Worm (Caenorhabditis elegans) whole organism, L3 larva: ENCODE results near the gene gfm-1.
A peak's percentile ranks its signal among the peaks of the same experiment; 100 is the strongest.
"Not testable (repeated sequence)": the region's sequence is repeated elsewhere in the genome, so short reads cannot be mapped to it uniquely, and the experiment has no call there.

Experiments used
- R02D3.7 ChIP-seq: fragments of 150-350 bp; optimal IDR thresholded peaks from 2 replicates; lab custom pipeline; 2014; ENCODE audit warnings: missing biosample characterization, missing genetic modification characterization
- ZK546.5 ChIP-seq: sonication (generic microtip); optimal IDR thresholded peaks from 2 replicates; lab custom pipeline; 2017; ENCODE audit warnings: missing biosample characterization, missing genetic modification characterization
- ama-1 ChIP-seq: fragments of 150-350 bp; optimal IDR thresholded peaks from 2 replicates; lab custom pipeline; 2018
- ceh-9 ChIP-seq: sonication (generic microtip); optimal IDR thresholded peaks from 2 replicates; lab custom pipeline; 2018; ENCODE audit warnings: missing biosample characterization, missing genetic modification characterization
- daf-12 ChIP-seq: fragments of 150-350 bp; optimal IDR thresholded peaks from 2 replicates; lab custom pipeline; 2014; ENCODE audit warnings: missing biosample characterization, missing genetic modification reagents, missing genetic modification characterization
- egl-27 ChIP-seq: sonication (generic microtip); optimal IDR thresholded peaks from 4 replicates; lab custom pipeline; 2017; ENCODE audit warnings: missing biosample characterization, missing genetic modification reagents, missing genetic modification characterization
- egl-5 ChIP-seq: fragments of 150-350 bp; optimal IDR thresholded peaks from 2 replicates; lab custom pipeline; 2017; ENCODE audit warnings: missing biosample characterization, missing genetic modification reagents, missing genetic modification characterization, inconsistent platforms
- elt-1 ChIP-seq: fragments of 150-350 bp; optimal IDR thresholded peaks from 2 replicates; lab custom pipeline; 2014; ENCODE audit warnings: missing biosample characterization, missing genetic modification characterization
- elt-2 ChIP-seq: sonication (generic microtip); optimal IDR thresholded peaks from 2 replicates; lab custom pipeline; 2016; ENCODE audit warnings: missing genetic modification reagents, mild to moderate bottlenecking, missing genetic modification characterization, missing compliant biosample characterization
- eor-1 ChIP-seq, 2 experiments: fragments of 150-350 bp; optimal IDR thresholded peaks; 2 replicates each; lab custom pipeline; 2014 to 2018; ENCODE audit warnings: missing biosample characterization in 2 of 2, missing genetic modification characterization in 2 of 2
- hmg-11 ChIP-seq: sonication (generic microtip); optimal IDR thresholded peaks from 2 replicates; lab custom pipeline; 2016; ENCODE audit warnings: missing genetic modification characterization, missing compliant biosample characterization
- jun-1 ChIP-seq: fragments of 150-350 bp; optimal IDR thresholded peaks from 2 replicates; lab custom pipeline; 2014; ENCODE audit warnings: missing biosample characterization, missing genetic modification reagents, missing genetic modification characterization
- lin-39 ChIP-seq: fragments of 150-350 bp; optimal IDR thresholded peaks from 2 replicates; lab custom pipeline; 2018; ENCODE audit warnings: missing biosample characterization, missing genetic modification reagents, missing genetic modification characterization
- mdl-1 ChIP-seq: fragments of 150-350 bp; optimal IDR thresholded peaks from 2 replicates; lab custom pipeline; 2014; ENCODE audit warnings: missing biosample characterization, missing genetic modification characterization
- nfya-1 ChIP-seq: sonication (generic microtip); optimal IDR thresholded peaks from 2 replicates; lab custom pipeline; 2017; ENCODE audit warnings: missing genetic modification characterization, mild to moderate bottlenecking, missing compliant biosample characterization, antibody characterized with exemption, moderate library complexity; ENCODE audit not compliant: insufficient read depth
- nhr-23 ChIP-seq: fragments of 150-350 bp; optimal IDR thresholded peaks from 2 replicates; lab custom pipeline; 2014; ENCODE audit warnings: missing biosample characterization, missing genetic modification reagents, missing genetic modification characterization
- nhr-25 ChIP-seq: sonication (generic microtip); optimal IDR thresholded peaks from 2 replicates; lab custom pipeline; 2017; ENCODE audit warnings: missing biosample characterization, missing genetic modification characterization
- nhr-28 ChIP-seq: fragments of 150-350 bp; optimal IDR thresholded peaks from 2 replicates; lab custom pipeline; 2014; ENCODE audit warnings: missing biosample characterization, missing genetic modification characterization
- nhr-43 ChIP-seq: sonication (generic microtip); optimal IDR thresholded peaks from 2 replicates; lab custom pipeline; 2016; ENCODE audit warnings: mild to moderate bottlenecking, missing genetic modification characterization, missing compliant biosample characterization; ENCODE audit not compliant: poor library complexity, severe bottlenecking
- nhr-67 ChIP-seq: fragments of 150-350 bp; optimal IDR thresholded peaks from 2 replicates; lab custom pipeline; 2014; ENCODE audit warnings: missing biosample characterization, missing genetic modification characterization
- nhr-76 ChIP-seq: fragments of 150-350 bp; sonication (generic microtip); optimal IDR thresholded peaks from 5 replicates; lab custom pipeline; 2014; ENCODE audit warnings: missing biosample characterization, missing genetic modification characterization
- nhr-77 ChIP-seq: fragments of 150-350 bp; optimal IDR thresholded peaks from 2 replicates; lab custom pipeline; 2014; ENCODE audit warnings: missing biosample characterization, missing genetic modification characterization
- pha-4 ChIP-seq: fragments of 150-350 bp; optimal IDR thresholded peaks from 2 replicates; lab custom pipeline; 2014; ENCODE audit warnings: missing biosample characterization, missing genetic modification reagents, missing genetic modification characterization
- pqm-1 ChIP-seq: fragments of 150-350 bp; optimal IDR thresholded peaks from 2 replicates; lab custom pipeline; 2017; ENCODE audit warnings: missing biosample characterization, missing genetic modification characterization, inconsistent platforms
- skn-1 ChIP-seq: fragments of 150-350 bp; optimal IDR thresholded peaks from 2 replicates; lab custom pipeline; 2014; ENCODE audit warnings: missing biosample characterization, missing genetic modification characterization
- snpc-4 ChIP-seq: fragments of 150-350 bp; optimal IDR thresholded peaks from 2 replicates; lab custom pipeline; 2014; ENCODE audit warnings: missing biosample characterization, missing genetic modification characterization
- unc-39 ChIP-seq: sonication (generic microtip); optimal IDR thresholded peaks from 4 replicates; lab custom pipeline; 2017; ENCODE audit warnings: missing biosample characterization, missing genetic modification characterization
- unc-62 ChIP-seq: fragments of 150-350 bp; sonication (generic microtip); optimal IDR thresholded peaks from 4 replicates; lab custom pipeline; 2014; ENCODE audit warnings: missing biosample characterization, missing genetic modification reagents, missing genetic modification characterization
- zag-1 ChIP-seq: fragments of 150-350 bp; optimal IDR thresholded peaks from 2 replicates; lab custom pipeline; 2014; ENCODE audit warnings: missing biosample characterization, missing genetic modification characterization
- ztf-4 ChIP-seq: fragments of 150-350 bp; optimal IDR thresholded peaks from 2 replicates; lab custom pipeline; 2014; ENCODE audit warnings: missing biosample characterization, missing genetic modification characterization

The gfm-1 gene

DNA sequence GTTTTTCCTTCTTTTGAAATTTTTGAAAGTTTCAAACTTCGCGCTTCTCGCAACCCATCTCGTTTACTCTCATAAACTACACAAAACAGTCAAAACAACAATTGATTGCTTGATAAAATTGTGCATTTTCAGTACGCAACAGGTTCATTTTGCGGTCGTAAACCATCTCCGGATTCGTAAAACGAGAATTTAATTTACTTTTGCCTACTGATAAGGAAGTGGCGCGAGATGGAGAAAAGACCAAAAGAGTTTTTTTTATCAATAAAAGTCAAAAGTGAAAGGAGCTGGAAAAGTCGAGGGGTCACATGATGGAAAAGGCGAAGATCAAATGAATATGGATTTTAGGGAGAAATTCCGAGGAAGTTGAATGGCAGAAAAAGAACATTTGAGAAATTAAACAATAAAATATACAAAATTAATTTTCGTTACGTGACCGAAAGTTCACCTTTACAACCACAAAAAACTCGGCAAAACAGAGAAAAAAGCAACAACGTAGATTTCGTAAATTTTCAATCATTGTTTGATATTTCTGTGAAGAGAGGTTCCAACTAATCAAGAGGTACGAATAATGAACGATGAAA, 38.3 kb upstream of the gfm-1 start, which contains the start of gene F42G4.6:
F42G4.6 (plus strand) TSS at position 531 of the 581 bp plus-strand sequence.
- TF ChIP-seq nhr-67 (tag; lab: Kevin White, UChicago) (no peak), pha-4 (tag; lab: Kevin White, UChicago) (peak; percentile 61), pqm-1 (tag; lab: Kevin White, UChicago) (peak; percentile 83), elt-2 (tag; lab: Kevin White, UChicago) (peak; percentile 95)

DNA sequence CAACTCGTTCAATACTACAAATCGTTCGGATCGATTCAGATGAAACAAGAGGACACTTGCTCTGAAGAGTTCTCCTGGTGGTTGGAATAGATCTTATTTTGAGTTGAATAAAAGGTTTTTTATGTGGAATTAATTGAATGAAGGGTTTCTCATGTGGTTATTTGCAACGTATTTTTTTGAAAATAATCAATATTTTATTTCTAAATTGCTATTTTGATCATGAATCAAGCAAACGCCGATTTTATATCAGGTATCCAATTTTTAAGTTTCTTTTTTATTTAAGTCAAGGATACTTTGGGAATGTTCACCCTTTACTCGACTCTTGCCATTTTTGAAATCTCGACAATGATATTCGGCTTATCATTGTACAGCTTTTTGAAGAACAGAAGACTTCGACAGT, 36.7 kb upstream of the gfm-1 start, which contains the start of gene Y81G3A.2:
Y81G3A.2 (plus strand) TSS at position 301 of the 400 bp plus-strand sequence.
- TF ChIP-seq nhr-77, skn-1, mdl-1: not testable (repeated sequence)

DNA sequence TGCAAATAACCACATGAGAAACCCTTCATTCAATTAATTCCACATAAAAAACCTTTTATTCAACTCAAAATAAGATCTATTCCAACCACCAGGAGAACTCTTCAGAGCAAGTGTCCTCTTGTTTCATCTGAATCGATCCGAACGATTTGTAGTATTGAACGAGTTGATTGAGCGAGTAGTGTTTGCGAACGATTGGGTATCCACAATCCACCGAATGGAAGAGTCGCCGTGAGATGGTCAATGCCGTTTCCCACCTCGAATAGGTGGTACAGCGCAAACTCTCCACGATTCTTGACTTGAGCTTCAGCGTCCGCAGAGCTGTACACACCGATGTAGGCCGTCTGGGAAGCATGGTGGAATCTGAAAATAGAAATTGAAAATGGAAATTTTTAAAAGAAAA, 34.9 kb upstream of the gfm-1 start, which contains the start of gene Y81G3A.6:
Y81G3A.6 (minus strand) TSS at position 101 of the 400 bp plus-strand sequence.
- TF ChIP-seq ceh-9 (tag; lab: Kevin White, UChicago); snpc-4 (tag; lab: Kevin White, UChicago); unc-62: not testable (repeated sequence)

DNA sequence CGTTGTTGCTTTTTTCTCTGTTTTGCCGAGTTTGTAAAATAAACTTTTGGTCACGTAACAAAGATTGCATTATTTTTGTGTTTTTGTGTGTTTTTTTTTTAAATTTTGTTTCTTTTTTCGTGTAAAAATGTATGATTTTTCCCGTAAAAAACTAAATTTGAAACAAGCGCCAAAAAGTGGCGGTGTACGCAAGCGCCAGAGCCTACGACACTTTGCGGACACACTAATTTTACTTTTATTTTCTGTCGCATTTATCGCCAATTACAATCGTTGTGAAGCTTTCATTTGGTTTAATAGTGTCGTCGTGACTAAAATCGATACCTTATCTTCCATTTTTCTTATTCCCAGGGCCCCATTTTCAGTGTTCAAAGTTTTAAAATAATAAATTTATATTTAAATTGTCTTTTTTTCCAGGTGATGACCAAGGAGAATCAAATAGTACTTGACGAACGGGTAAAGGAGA, 33.5 kb upstream of the gfm-1 start, which contains the start of the genes Y81G3A.1 and gcn-2:
Y81G3A.1 (minus strand) TSS at position 175 of the 463 bp plus-strand sequence.
gcn-2 (plus strand) TSS at position 413 of the 463 bp plus-strand sequence.
- TF ChIP-seq R02D3.7 (tag; lab: Kevin White, UChicago) (peak; percentile 20), skn-1 (peak; percentile 19), lin-39 (peak; percentile 6), eor-1 (tag; optimal IDR thresholded peaks at IDR 0.05; lab: Kevin White, UChicago) (no peak), nhr-43 (tag; lab: Kevin White, UChicago) (no peak), daf-12 (tag; lab: Kevin White, UChicago) (no peak), snpc-4 (tag; lab: Kevin White, UChicago) (peak; percentile 40), hmg-11 (tag; lab: Kevin White, UChicago) (peak; percentile 15)

DNA sequence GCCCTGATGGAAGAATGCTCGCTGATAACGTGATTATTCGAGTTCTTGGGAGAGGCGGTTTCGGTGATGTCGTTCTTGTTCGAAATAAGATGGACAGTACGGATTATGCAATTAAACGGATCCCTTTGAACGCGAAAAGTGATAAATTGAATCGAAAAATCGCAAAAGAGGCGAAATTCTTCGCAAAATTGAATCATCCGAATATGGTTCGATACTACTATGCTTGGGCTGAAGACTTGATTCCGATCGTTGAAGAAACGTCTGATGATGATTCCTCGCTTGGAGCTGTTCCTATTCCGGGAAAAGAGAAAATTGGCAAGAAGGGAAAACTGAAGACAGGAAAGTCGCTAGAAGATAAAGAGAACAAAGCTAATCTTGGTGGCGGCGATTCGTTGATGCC, 31.3 kb upstream of the gfm-1 start:
- TF ChIP-seq nhr-25 (tag; lab: Kevin White, UChicago) = no peak
- no peak for TF ChIP-seq unc-39
- TF ChIP-seq nhr-76 (tag; lab: Kevin White, UChicago) = no peak
- no peak for TF ChIP-seq eor-1 (tag; optimal IDR thresholded peaks at IDR 0.05; lab: Kevin White, UChicago)
- no peak for TF ChIP-seq lin-39
- no peak for TF ChIP-seq nhr-77
- no peak for TF ChIP-seq egl-5
- TF ChIP-seq nfya-1 (tag; lab: Kevin White, UChicago) = no peak
- TF ChIP-seq jun-1 (tag; lab: Kevin White, UChicago) = no peak
- no peak for TF ChIP-seq nhr-28 (tag; lab: Kevin White, UChicago)
- TF ChIP-seq ZK546.5 = no peak
- TF ChIP-seq nhr-23 (tag; lab: Kevin White, UChicago) = no peak
- no peak for TF ChIP-seq elt-2 (tag; lab: Kevin White, UChicago)
- no peak for TF ChIP-seq nhr-67 (tag; lab: Kevin White, UChicago)
- no peak for TF ChIP-seq elt-1 (tag; lab: Kevin White, UChicago)

DNA sequence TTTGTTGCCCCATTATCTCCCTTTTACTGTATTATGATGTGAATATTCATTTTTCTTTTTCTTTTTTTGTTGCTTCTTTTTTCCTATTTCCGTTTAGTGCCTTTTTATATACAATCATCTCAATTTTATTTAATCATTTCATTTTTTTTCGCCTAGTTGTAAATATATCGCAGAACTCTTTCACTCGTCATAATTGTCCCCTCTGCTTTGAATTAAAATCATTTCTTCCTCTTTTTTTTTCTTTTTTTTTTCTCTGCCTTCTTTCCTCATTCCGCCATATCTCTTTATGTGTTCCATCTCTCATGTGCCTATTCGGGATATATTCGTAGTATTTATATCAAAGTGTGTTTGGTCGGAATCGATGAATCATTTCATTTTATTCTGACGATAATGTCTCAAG, 26.2 kb upstream of the gfm-1 start, which contains the start of gene Y81G3A.4:
Y81G3A.4 (plus strand) TSS at position 301 of the 400 bp plus-strand sequence.
- TF ChIP-seq nfya-1 (tag; lab: Kevin White, UChicago) (no peak), egl-27 (tag; lab: Kevin White, UChicago) (no peak), ama-1 (lab: Kevin White, UChicago) (no peak), nhr-25 (tag; lab: Kevin White, UChicago) (no peak), ZK546.5 (no peak), eor-1 (tag; optimal IDR thresholded peaks at IDR 0.05; lab: Kevin White, UChicago) (no peak)

DNA sequence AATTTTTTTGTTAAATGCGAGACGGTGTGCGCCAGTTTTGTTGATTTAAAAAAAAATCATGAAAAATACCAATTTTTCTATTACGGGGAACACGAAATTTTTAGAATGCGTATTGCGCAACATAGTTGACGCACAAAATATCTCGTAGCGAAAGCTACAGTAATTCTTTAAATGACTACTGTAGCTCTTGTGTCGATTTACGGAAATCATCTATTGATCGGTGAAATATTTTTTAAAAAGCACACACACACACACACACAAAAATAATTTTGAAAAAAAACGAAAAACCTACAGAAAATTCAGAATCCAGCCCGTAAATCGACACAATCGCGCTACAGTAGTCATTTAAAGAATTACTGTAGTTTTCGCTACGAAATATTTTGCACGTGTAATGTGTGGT, 25.4 kb upstream of the gfm-1 start:
- no peak for TF ChIP-seq ztf-4 (tag; lab: Kevin White, UChicago)
- TF ChIP-seq zag-1 (tag; lab: Kevin White, UChicago) = no peak
- TF ChIP-seq egl-27 (tag; lab: Kevin White, UChicago) = no peak
- TF ChIP-seq lin-39 = no peak
- TF ChIP-seq, all 47 proteins: peak for 0
